Worm (Caenorhabditis elegans) whole organism, L1 larva: Measurements from ENCODE around the gene crm-1.

Experiments
- C04F5.9 ChIP-seq: sonication (generic microtip); optimal IDR thresholded peaks from 2 replicates; lab custom pipeline; 2016; ENCODE audit warnings: missing genetic modification characterization, missing compliant biosample characterization
- Y116A8C.19 ChIP-seq: sonication (generic microtip); optimal IDR thresholded peaks from 2 replicates; lab custom pipeline; 2016; ENCODE audit warnings: missing compliant biosample characterization, missing genetic modification characterization, borderline replicate concordance
- aha-1 ChIP-seq: fragments of 150-350 bp; optimal IDR thresholded peaks from 2 replicates; lab custom pipeline; 2014; ENCODE audit warnings: missing biosample characterization, missing genetic modification characterization
- alr-1 ChIP-seq: fragments of 200-800 bp; sonication (Bioruptor generic); optimal IDR thresholded peaks from 2 replicates; lab custom pipeline; 2018; ENCODE audit warnings: borderline replicate concordance, mild to moderate bottlenecking, missing genetic modification characterization, missing compliant biosample characterization
- ama-1 ChIP-seq: fragments of 150-350 bp; optimal IDR thresholded peaks from 2 replicates; lab custom pipeline; 2014
- ceh-82 ChIP-seq, 3 experiments: fragments of 150-350 bp in 1 of 3; sonication (generic microtip) in 2 of 3; optimal IDR thresholded peaks; 2 replicates each; lab custom pipeline; 2014 to 2017; ENCODE audit warnings: missing biosample characterization in 3 of 3, missing genetic modification characterization in 3 of 3
- ceh-88 ChIP-seq: fragments of 200-800 bp; sonication (Bioruptor generic); IDR thresholded peaks from 2 replicates; pipeline ENCODE4 v1.3.6; 2022; ENCODE audit warnings: missing genetic modification characterization, missing compliant biosample characterization
- ces-1 ChIP-seq: fragments of 150-350 bp; optimal IDR thresholded peaks from 2 replicates; lab custom pipeline; 2014; ENCODE audit warnings: missing biosample characterization, missing genetic modification reagents, missing genetic modification characterization
- dsc-1 ChIP-seq: sonication (generic microtip); optimal IDR thresholded peaks from 2 replicates; lab custom pipeline; 2016; ENCODE audit warnings: mild to moderate bottlenecking, missing genetic modification characterization, missing compliant biosample characterization
- efl-1 ChIP-seq, 4 experiments: fragments of 150-350 bp; optimal IDR thresholded peaks in 3 of 4; peaks in 1 of 4; 1 replicate in 1 of 4; 2 replicates in 3 of 4; lab custom pipeline; 2014; ENCODE audit warnings: missing biosample characterization in 2 of 4, missing genetic modification characterization in 2 of 4, missing genetic modification reagents in 2 of 4
- efl-3 ChIP-seq: fragments of 200-800 bp; sonication (Bioruptor generic); optimal IDR thresholded peaks from 2 replicates; lab custom pipeline; 2018; ENCODE audit warnings: mild to moderate bottlenecking, missing genetic modification characterization, missing compliant biosample characterization
- egl-13 ChIP-seq: sonication (generic microtip); optimal IDR thresholded peaks from 2 replicates; lab custom pipeline; 2016; ENCODE audit warnings: missing genotype, missing genetic modification reagents, missing genetic modification characterization, missing compliant biosample characterization
- egl-27 ChIP-seq, 2 experiments: fragments of 150-350 bp in 1 of 2; sonication (generic microtip); optimal IDR thresholded peaks; 3 replicates each; lab custom pipeline; 2017 to 2018; ENCODE audit warnings: missing biosample characterization in 2 of 2, missing genetic modification characterization in 2 of 2, missing genetic modification reagents in 2 of 2
- ets-5 ChIP-seq: fragments of 200-800 bp; sonication (Bioruptor generic); IDR thresholded peaks from 2 replicates; pipeline ENCODE4 v1.3.6; 2022; ENCODE audit warnings: missing genetic modification characterization, missing compliant biosample characterization
- fkh-10 ChIP-seq: sonication (generic microtip); optimal IDR thresholded peaks from 2 replicates; lab custom pipeline; 2017; ENCODE audit warnings: missing biosample characterization, missing genetic modification reagents, missing genetic modification characterization
- fkh-4 ChIP-seq: sonication (generic microtip); optimal IDR thresholded peaks from 2 replicates; lab custom pipeline; 2016; ENCODE audit warnings: missing compliant biosample characterization, missing genetic modification characterization, borderline replicate concordance
- grh-1 ChIP-seq: fragments of 200-800 bp; sonication (Bioruptor generic); IDR thresholded peaks from 2 replicates; pipeline ENCODE4 v1.3.6; 2022; ENCODE audit warnings: missing genetic modification reagents, missing genetic modification characterization, missing compliant biosample characterization
- hlh-4 ChIP-seq: sonication (generic microtip); optimal IDR thresholded peaks from 2 replicates; lab custom pipeline; 2016; ENCODE audit warnings: mild to moderate bottlenecking, missing genetic modification characterization, missing compliant biosample characterization
- lin-15B ChIP-seq: fragments of 150-350 bp; sonication (generic microtip); optimal IDR thresholded peaks from 3 replicates; lab custom pipeline; 2014; ENCODE audit warnings: missing biosample characterization, missing genetic modification characterization
- lin-35 ChIP-seq, 2 experiments: fragments of 150-350 bp; optimal IDR thresholded peaks; 2 replicates each; lab custom pipeline; 2014; ENCODE audit warnings: missing biosample characterization in 2 of 2, missing genetic modification characterization in 2 of 2, missing genetic modification reagents in 2 of 2
- lsy-2 ChIP-seq, 2 experiments: fragments of 150-350 bp; optimal IDR thresholded peaks; 2 replicates each; lab custom pipeline; 2014; ENCODE audit warnings: missing biosample characterization in 2 of 2, missing genetic modification characterization in 2 of 2
- mab-9 ChIP-seq: fragments of 200-800 bp; sonication (Bioruptor generic); IDR thresholded peaks from 2 replicates; pipeline ENCODE4 v1.3.6; 2022; ENCODE audit warnings: missing genetic modification reagents, missing genetic modification characterization, missing compliant biosample characterization
- nhr-237 ChIP-seq: fragments of 150-350 bp; optimal IDR thresholded peaks from 2 replicates; lab custom pipeline; 2014; ENCODE audit warnings: missing biosample characterization, missing genetic modification characterization
- nhr-47 ChIP-seq: sonication (generic microtip); optimal IDR thresholded peaks from 2 replicates; lab custom pipeline; 2016; ENCODE audit warnings: mild to moderate bottlenecking, missing genetic modification characterization, moderate library complexity, missing compliant biosample characterization
- nhr-76 ChIP-seq: sonication (generic microtip); optimal IDR thresholded peaks from 2 replicates; lab custom pipeline; 2017; ENCODE audit warnings: missing biosample characterization, missing genetic modification characterization
- nhr-84 ChIP-seq: sonication (generic microtip); optimal IDR thresholded peaks from 2 replicates; lab custom pipeline; 2017; ENCODE audit warnings: missing biosample characterization, missing genetic modification characterization
- nhr-85 ChIP-seq: sonication (generic microtip); peaks from one replicate; lab custom pipeline; 2016; ENCODE audit warnings: missing genetic modification characterization, inconsistent platforms, missing compliant biosample characterization
- pag-3 ChIP-seq: sonication (generic microtip); optimal IDR thresholded peaks from 2 replicates; lab custom pipeline; 2017; ENCODE audit warnings: missing genetic modification characterization, mild to moderate bottlenecking, missing compliant biosample characterization, antibody characterized with exemption, borderline replicate concordance; ENCODE audit not compliant: insufficient read depth
- pax-3 ChIP-seq: fragments of 200-800 bp; sonication (Bioruptor generic); optimal IDR thresholded peaks from 2 replicates; lab custom pipeline; 2018; ENCODE audit warnings: mild to moderate bottlenecking, missing genetic modification characterization, moderate library complexity, missing compliant biosample characterization
- pqm-1 ChIP-seq: sonication (generic microtip); optimal IDR thresholded peaks from 3 replicates; lab custom pipeline; 2017; ENCODE audit warnings: missing biosample characterization, missing genetic modification characterization
- rnt-1 ChIP-seq: sonication (generic microtip); optimal IDR thresholded peaks from 2 replicates; lab custom pipeline; 2016; ENCODE audit warnings: mild to moderate bottlenecking, missing genetic modification characterization, moderate library complexity, missing compliant biosample characterization
- snpc-4 ChIP-seq: fragments of 150-350 bp; optimal IDR thresholded peaks from 2 replicates; lab custom pipeline; 2014; ENCODE audit warnings: missing biosample characterization, missing genetic modification characterization
- sptf-1 ChIP-seq: fragments of 150-350 bp; optimal IDR thresholded peaks from 2 replicates; lab custom pipeline; 2014; ENCODE audit warnings: missing biosample characterization, missing genetic modification characterization
- sup-37 ChIP-seq: fragments of 200-800 bp; sonication (Bioruptor generic); optimal IDR thresholded peaks from 2 replicates; lab custom pipeline; 2018; ENCODE audit warnings: mild to moderate bottlenecking, missing genetic modification characterization, missing compliant biosample characterization
- tbx-2 ChIP-seq: sonication (generic microtip); optimal IDR thresholded peaks from 2 replicates; lab custom pipeline; 2016; ENCODE audit warnings: missing genetic modification characterization, missing compliant biosample characterization
- unc-130 ChIP-seq: fragments of 150-350 bp; optimal IDR thresholded peaks from 2 replicates; lab custom pipeline; 2017; ENCODE audit warnings: missing biosample characterization, missing genetic modification characterization, inconsistent platforms
- unc-30 ChIP-seq: sonication (generic microtip); optimal IDR thresholded peaks from 2 replicates; lab custom pipeline; 2017; ENCODE audit warnings: missing biosample characterization, missing genetic modification characterization
- unc-86 ChIP-seq: sonication (generic microtip); optimal IDR thresholded peaks from 2 replicates; lab custom pipeline; 2016; ENCODE audit warnings: missing genetic modification characterization, missing compliant biosample characterization
- vab-15 ChIP-seq: sonication (generic microtip); optimal IDR thresholded peaks from 2 replicates; lab custom pipeline; 2017; ENCODE audit warnings: missing genotype, mild to moderate bottlenecking, missing genetic modification characterization, missing compliant biosample characterization
- xbp-1 ChIP-seq: sonication (generic microtip); optimal IDR thresholded peaks from 2 replicates; lab custom pipeline; 2016; ENCODE audit warnings: missing genetic modification characterization, missing compliant biosample characterization
- zag-1 ChIP-seq: fragments of 150-350 bp; optimal IDR thresholded peaks from 2 replicates; lab custom pipeline; 2014; ENCODE audit warnings: missing biosample characterization, missing genetic modification characterization
- ztf-11 ChIP-seq, 2 experiments: sonication (generic microtip); optimal IDR thresholded peaks; 2 replicates each; lab custom pipeline; 2016 to 2017; ENCODE audit warnings: missing genetic modification characterization in 2 of 2, missing biosample characterization in 1 of 2, missing compliant biosample characterization in 1 of 2
- ztf-4 ChIP-seq: fragments of 150-350 bp; optimal IDR thresholded peaks from 2 replicates; lab custom pipeline; 2014; ENCODE audit warnings: missing biosample characterization, missing genetic modification characterization

crm-1 gene

DNA sequence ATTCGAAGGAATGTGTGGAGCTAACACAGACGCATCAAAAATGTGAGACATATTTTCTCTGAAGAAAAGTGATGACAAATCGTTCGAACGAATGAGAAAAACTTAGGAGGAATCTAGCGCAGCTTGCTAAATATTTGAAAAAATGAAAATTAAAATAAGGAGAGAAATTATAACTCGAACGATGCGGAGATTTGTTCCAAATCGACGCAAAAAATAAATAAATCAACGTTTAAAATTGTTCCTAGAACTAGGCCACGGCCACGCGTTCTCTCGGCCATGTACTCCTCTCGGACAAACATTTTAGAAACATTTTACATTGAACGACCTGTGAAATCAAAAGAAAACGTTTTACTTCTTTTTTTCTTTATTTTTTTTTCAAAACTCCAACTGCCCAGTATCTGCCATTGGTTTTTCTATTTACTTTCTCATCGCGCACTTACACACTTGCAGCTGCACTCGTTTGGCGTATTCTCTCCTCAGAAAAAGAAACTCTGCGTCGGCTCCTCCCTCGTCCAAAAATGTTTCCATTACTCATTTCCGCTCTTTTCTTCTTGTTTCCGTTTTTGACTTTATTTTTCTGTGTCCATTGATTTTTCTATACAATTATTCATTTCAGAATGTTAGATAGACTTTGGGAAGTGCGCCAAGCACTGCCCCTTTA lies 11.7 kb downstream of the crm-1 start, which contains the start of the genes gna-1 and B0024.13 (continued):
- no peak for TF ChIP-seq nhr-84 (tag; lab: Kevin White, UChicago)
- TF ChIP-seq vab-15 (tag; lab: Kevin White, UChicago) = no peak
- TF ChIP-seq nhr-47 = peak; percentile 81
- no peak for TF ChIP-seq pqm-1 (tag; lab: Kevin White, UChicago)
- peak; percentile 50 to 59 for TF ChIP-seq lin-35 (GFP tag; optimal IDR thresholded peaks at IDR 0.05; lab: Kevin White, UChicago)
- TF ChIP-seq ces-1 = no peak
- peak; percentile 64 for TF ChIP-seq C04F5.9 (tag; lab: Kevin White, UChicago)
- no peak for TF ChIP-seq zag-1
- TF ChIP-seq unc-130 (tag; lab: Kevin White, UChicago) = peak; percentile 33
- peak; percentile 51 for TF ChIP-seq pax-3 (tag; lab: Kevin White, UChicago)
- no peak for TF ChIP-seq hlh-4 (tag; lab: Kevin White, UChicago)
- TF ChIP-seq sup-37 = no peak
- TF ChIP-seq Y116A8C.19 (tag; lab: Kevin White, UChicago) = peak; percentile 12
- no peak for TF ChIP-seq efl-3 (GFP tag; lab: Kevin White, UChicago)
- no peak for TF ChIP-seq grh-1
- peak; percentile 77 for TF ChIP-seq egl-13 (tag; lab: Kevin White, UChicago)
- TF ChIP-seq ceh-82 (tag; optimal IDR thresholded peaks at IDR 0.05; lab: Kevin White, UChicago) = peak; percentile 19 to 68 (median 38)
- no peak for TF ChIP-seq mab-9 (GFP tag; lab: Robert Waterston, UW)
- TF ChIP-seq xbp-1 (tag; lab: Kevin White, UChicago) = peak; percentile 78
- no peak for TF ChIP-seq pag-3 (tag; lab: Kevin White, UChicago)
- TF ChIP-seq lin-15B (tag; lab: Kevin White, UChicago) = peak; percentile 30
- TF ChIP-seq aha-1 = no peak
- TF ChIP-seq egl-27 (tag; optimal IDR thresholded peaks at IDR 0.05; lab: Kevin White, UChicago) = no peak
- TF ChIP-seq alr-1 (tag; lab: Kevin White, UChicago) = no peak
- TF ChIP-seq snpc-4 (tag; lab: Kevin White, UChicago) = peak; percentile 5
- no peak for TF ChIP-seq nhr-76 (tag; lab: Kevin White, UChicago)
- TF ChIP-seq unc-30 (tag; lab: Kevin White, UChicago) = no peak
- TF ChIP-seq tbx-2 (tag; lab: Kevin White, UChicago) = peak; percentile 87
- no peak for TF ChIP-seq ets-5 (GFP tag; lab: Robert Waterston, UW)
- peak; percentile 87 for TF ChIP-seq fkh-4 (tag; lab: Kevin White, UChicago)
- peak; percentile 82 for TF ChIP-seq dsc-1 (tag; lab: Kevin White, UChicago)
- TF ChIP-seq fkh-10 = no peak
- TF ChIP-seq ztf-11 (tag; optimal IDR thresholded peaks at IDR 0.05; lab: Kevin White, UChicago) = peak in 1 of 2 experiments; percentile 86
- TF ChIP-seq sptf-1 (tag; lab: Kevin White, UChicago) = no peak
- peak; percentile 45 for TF ChIP-seq unc-86
- TF ChIP-seq lsy-2 (tag; optimal IDR thresholded peaks at IDR 0.05; lab: Kevin White, UChicago) = peak; percentile 54 to 64
- TF ChIP-seq ceh-88 (GFP tag; lab: Robert Waterston, UW) = peak; percentile 22; the same call in 1 of the 2 replicates
- TF ChIP-seq nhr-237 (tag; lab: Kevin White, UChicago) = no peak
- TF ChIP-seq, all 84 proteins: peak for 42

- TF ChIP-seq dsc-1 (tag; lab: Kevin White, UChicago) (no peak), mab-9 (GFP tag; lab: Robert Waterston, UW) (no peak), rnt-1 (tag; lab: Kevin White, UChicago) (no peak), ama-1 (lab: Kevin White, UChicago) (no peak), ets-5 (GFP tag; lab: Robert Waterston, UW) (no peak), nhr-85 (tag; lab: Kevin White, UChicago) (no peak), ztf-4 (tag; lab: Kevin White, UChicago) (no peak), efl-1 (optimal IDR thresholded peaks at IDR 0.05; lab: Kevin White, UChicago) (no peak), efl-1 (GFP tag; optimal IDR thresholded peaks at IDR 0.05 in 1 of 2; lab: Kevin White, UChicago) (peak in 1 of 2 experiments; percentile 70), C04F5.9 (tag; lab: Kevin White, UChicago) (no peak)
Observed at ce11 chrV:10319434-10319833, 12.5 kb downstream of the crm-1 start, which contains the start of gene B0024.11. TSS of gene B0024.11 (minus strand) at chrV:10319534.
